Fruit fly (Drosophila melanogaster): ENCODE data around the gene Tengl2.
A peak's percentile ranks its signal among the peaks of the same experiment; 100 is the strongest.

Gene Tengl2

DNA sequence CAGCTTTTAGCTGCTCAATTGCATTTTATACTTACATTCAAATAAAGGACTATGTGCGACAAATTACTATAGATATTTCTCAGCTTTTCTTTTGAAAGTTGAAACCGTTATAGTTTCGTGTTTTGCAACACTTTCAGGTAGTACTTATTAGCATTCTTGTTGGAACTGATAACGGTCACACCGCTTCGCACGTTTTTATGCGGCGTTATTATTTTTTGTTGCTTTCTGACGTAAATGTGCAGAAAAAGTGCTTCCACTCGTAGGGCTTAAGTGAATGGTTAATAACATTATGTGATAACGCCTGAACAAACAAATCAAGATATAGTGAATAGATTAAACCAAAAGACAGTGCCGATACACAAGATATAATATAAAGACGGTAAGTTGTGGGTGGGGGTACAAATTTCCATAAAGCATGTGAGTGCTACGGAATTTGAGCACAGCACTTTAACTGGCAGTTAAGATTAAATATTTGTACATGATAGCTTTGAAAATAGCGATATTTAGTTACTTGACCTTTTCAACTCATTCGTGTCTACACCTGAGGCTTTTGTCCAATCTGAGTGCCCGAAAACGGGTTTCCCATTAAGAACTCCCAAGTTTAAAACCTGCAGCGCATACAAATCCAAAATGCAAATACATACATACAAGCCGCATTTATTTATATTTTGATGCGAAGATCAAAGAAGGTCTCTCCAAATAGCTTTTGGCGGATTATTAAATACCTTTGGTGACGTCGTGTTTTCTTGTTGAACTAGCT lies 18.4 kb downstream of the Tengl2 start, which contains the start of gene papi (continued):
- no peak for TF ChIP-seq Eip74EF (GFP tag; optimal IDR thresholded peaks at IDR 0.05)
- no peak for TF ChIP-seq bcd (GFP tag; optimal IDR thresholded peaks at IDR 0.05)
- no peak for TF ChIP-seq corto (GFP tag; optimal IDR thresholded peaks at IDR 0.05)
- TF ChIP-seq H15 (GFP tag; IDR thresholded peaks at IDR 0.05): no peak
- no peak for TF ChIP-seq br (optimal IDR thresholded peaks at IDR 0.05)
- TF ChIP-seq exex (tag; optimal IDR thresholded peaks at IDR 0.05): peak; percentile 57
- TF ChIP-seq CG14441 (GFP tag; IDR thresholded peaks at IDR 0.05): no peak
- TF ChIP-seq Drgx (GFP tag; IDR thresholded peaks at IDR 0.05): no peak
- TF ChIP-seq CG43689 (GFP tag; IDR thresholded peaks at IDR 0.05): no peak
- peak; percentile 38 for TF ChIP-seq CG7987 (GFP tag; optimal IDR thresholded peaks at IDR 0.05)
- TF ChIP-seq wdn (GFP tag; IDR thresholded peaks at IDR 0.05): no peak
- TF ChIP-seq CG10321 (GFP tag; IDR thresholded peaks at IDR 0.05): no peak
- TF ChIP-seq shn (GFP tag; optimal IDR thresholded peaks at IDR 0.05): no peak
- TF ChIP-seq Kr (GFP tag; optimal IDR thresholded peaks at IDR 0.05): no peak
- TF ChIP-seq Dbx (GFP tag; IDR thresholded peaks at IDR 0.05): no peak
- peak; percentile 27 for TF ChIP-seq CHES-1-like (GFP tag; optimal IDR thresholded peaks at IDR 0.05)
- no peak for TF ChIP-seq CG14965 (GFP tag; optimal IDR thresholded peaks at IDR 0.05; ENCODE audit: borderline replicate concordance)
- peak; percentile 54 for TF ChIP-seq CG12659 (GFP tag; optimal IDR thresholded peaks at IDR 0.05)
- TF ChIP-seq CG11085 (GFP tag; IDR thresholded peaks at IDR 0.05): no peak
- no peak for TF ChIP-seq CG8281 (tag; optimal IDR thresholded peaks at IDR 0.05)
- TF ChIP-seq CG6175 (GFP tag; IDR thresholded peaks at IDR 0.05): no peak
- no peak for TF ChIP-seq z (GFP tag; IDR thresholded peaks at IDR 0.05)
- TF ChIP-seq Neu2 (GFP tag; optimal IDR thresholded peaks at IDR 0.05; ENCODE audit: borderline replicate concordance): no peak
- no peak for TF ChIP-seq Spps (tag; optimal IDR thresholded peaks at IDR 0.05)
- TF ChIP-seq Max (GFP tag; optimal IDR thresholded peaks at IDR 0.05): peak; percentile 69
- TF ChIP-seq CG15011 (GFP tag; optimal IDR thresholded peaks at IDR 0.05): no peak
- no peak for TF ChIP-seq CG1832 (GFP tag; optimal IDR thresholded peaks at IDR 0.05)
- TF ChIP-seq CG1602 (GFP tag; optimal IDR thresholded peaks at IDR 0.05): no peak
- TF ChIP-seq CG4730 (GFP tag; IDR thresholded peaks at IDR 0.05): no peak
- TF ChIP-seq trem (tag; optimal IDR thresholded peaks at IDR 0.05): peak; percentile 52
- peak; percentile 52 for TF ChIP-seq HmgZ (tag; optimal IDR thresholded peaks at IDR 0.05)
- 0 out of 3 replicates have a peak, but pooled peaks have one; percentile 13 for TF ChIP-seq HLH4C (GFP tag; IDR thresholded peaks at IDR 0.05; ENCODE audit: partially characterized antibody)
- TF ChIP-seq Tbp (GFP tag; optimal IDR thresholded peaks at IDR 0.05): no peak
- no peak for TF ChIP-seq lov (optimal IDR thresholded peaks at IDR 0.05)
- no peak for TF ChIP-seq lov (GFP tag; IDR thresholded peaks at IDR 0.05)
- no peak for TF ChIP-seq H2.0 (GFP tag; IDR thresholded peaks at IDR 0.05)
- TF ChIP-seq Deaf1 (tag; optimal IDR thresholded peaks at IDR 0.05): no peak
- peak; percentile 67 for TF ChIP-seq pzg (GFP tag; optimal IDR thresholded peaks at IDR 0.05)
- TF ChIP-seq knrl (GFP tag; IDR thresholded peaks at IDR 0.05; ENCODE audit: partially characterized antibody): no peak; the same call in 2 of the 3 replicates
- TF ChIP-seq CG7556 (GFP tag; optimal IDR thresholded peaks at IDR 0.05): no peak
- no peak for TF ChIP-seq CG4282 (GFP tag; optimal IDR thresholded peaks at IDR 0.05)
- no peak for TF ChIP-seq zfh1 (GFP tag; IDR thresholded peaks at IDR 0.05)
- peak; percentile 22 for TF ChIP-seq CG10431 (GFP tag; optimal IDR thresholded peaks at IDR 0.05)
- TF ChIP-seq gro (GFP tag; optimal IDR thresholded peaks at IDR 0.05): peak; percentile 31
- TF ChIP-seq CG9437 (GFP tag; optimal IDR thresholded peaks at IDR 0.05): peak; percentile 27
- TF ChIP-seq CG11723 (GFP tag; optimal IDR thresholded peaks at IDR 0.05): no peak
- TF ChIP-seq CoRest (tag; optimal IDR thresholded peaks at IDR 0.05): no peak
- no peak for TF ChIP-seq CG4404 (GFP tag; IDR thresholded peaks at IDR 0.05)
- TF ChIP-seq Pdp1 (GFP tag; optimal IDR thresholded peaks at IDR 0.05): peak in 1 of 2 experiments; percentile 91
- TF ChIP-seq Nf-YC (tag; optimal IDR thresholded peaks at IDR 0.05): no peak
